In genomic region chrIV:3608547-3609222, ce11 we compare ENCODE assay signal across 5 worm cellular contexts.
TF ChIP-seq lines count a peak whose summit lies in the region.

No protein-coding gene starts in this region.

TF ChIP-seq in whole organism, L3 larva, 47 proteins besides CTCF, POLR2A, EP300 and RAD21:
- no peak for TF ChIP-seq snpc-4 (tag; optimal IDR thresholded peaks at IDR 0.05; lab: Kevin White, UChicago)
- TF ChIP-seq elt-2 (tag; optimal IDR thresholded peaks at IDR 0.05; lab: Kevin White, UChicago): peak; percentile 18

TF ChIP-seq in whole organism, L4 larva, 104 proteins besides CTCF, POLR2A, EP300 and RAD21:
- TF ChIP-seq mxl-3 (GFP tag; optimal IDR thresholded peaks at IDR 0.05; lab: Kevin White, UChicago): no peak
- no peak for TF ChIP-seq ZK337.2 (GFP tag; IDR thresholded peaks at IDR 0.05; lab: Robert Waterston, UW)
- 0 out of 2 replicates have a peak, but pooled peaks have one; percentile 24 for TF ChIP-seq lin-1 (GFP tag; IDR thresholded peaks at IDR 0.05; lab: Robert Waterston, UW)
- TF ChIP-seq unc-62 (GFP tag; optimal IDR thresholded peaks at IDR 0.05 in 1 of 2; lab: Kevin White, UChicago): peak in 1 of 2 experiments; percentile 14
- no peak for TF ChIP-seq unc-62 (tag; optimal IDR thresholded peaks at IDR 0.05; lab: Kevin White, UChicago)
- peak; percentile 43; the same call in 1 of the 2 replicates for TF ChIP-seq pha-4 (GFP tag; IDR thresholded peaks at IDR 0.05; lab: Robert Waterston, UW)
- TF ChIP-seq pha-4 (tag; optimal IDR thresholded peaks at IDR 0.05; lab: Kevin White, UChicago): no peak
- TF ChIP-seq ceh-28 (tag; optimal IDR thresholded peaks at IDR 0.05; lab: Kevin White, UChicago): no peak
- TF ChIP-seq lin-38 (GFP tag; IDR thresholded peaks at IDR 0.05; lab: Robert Waterston, UW): peak; percentile 59
- TF ChIP-seq set-16 (GFP tag; IDR thresholded peaks at IDR 0.05; lab: Robert Waterston, UW): no peak
- no peak for TF ChIP-seq Y105C5A.15 (GFP tag; IDR thresholded peaks at IDR 0.05; lab: Robert Waterston, UW)
- TF ChIP-seq dmd-8 (GFP tag; IDR thresholded peaks at IDR 0.05; lab: Robert Waterston, UW): 0 out of 2 replicates have a peak, but pooled peaks have one; percentile 18
- no peak for TF ChIP-seq arid-1 (GFP tag; conservative IDR thresholded peaks at IDR 0.05; lab: Robert Waterston, UW)
- no peak for TF ChIP-seq nhr-237 (tag; optimal IDR thresholded peaks at IDR 0.05; lab: Kevin White, UChicago)
- TF ChIP-seq unc-130 (GFP tag; optimal IDR thresholded peaks at IDR 0.05; lab: Kevin White, UChicago): no peak
- peak; percentile 52; the same call in 1 of the 2 replicates for TF ChIP-seq zfp-3 (GFP tag; conservative IDR thresholded peaks at IDR 0.05; lab: Robert Waterston, UW)
- no peak for TF ChIP-seq skn-1 (tag; optimal IDR thresholded peaks at IDR 0.05; lab: Kevin White, UChicago)
- peak; percentile 32 for TF ChIP-seq nhr-10 (tag; optimal IDR thresholded peaks at IDR 0.05; lab: Kevin White, UChicago)

TF ChIP-seq in whole organism, early embryonic, 17 proteins besides CTCF, POLR2A, EP300 and RAD21:
- TF ChIP-seq B0310.2 (tag; optimal IDR thresholded peaks at IDR 0.05; lab: Kevin White, UChicago): no peak
- peak; percentile 89 for TF ChIP-seq ceh-36 (tag; optimal IDR thresholded peaks at IDR 0.05; lab: Kevin White, UChicago)

TF ChIP-seq in whole organism, late embryonic, 69 proteins besides CTCF, POLR2A, EP300 and RAD21:
- TF ChIP-seq dve-1 (tag; optimal IDR thresholded peaks at IDR 0.05; lab: Kevin White, UChicago) (peak; percentile 97), fkh-6 (tag; optimal IDR thresholded peaks at IDR 0.05; lab: Kevin White, UChicago) (no peak)

TF ChIP-seq in whole organism, young adult, 124 proteins besides CTCF, POLR2A, EP300 and RAD21:
- TF ChIP-seq madf-10 (tag; optimal IDR thresholded peaks at IDR 0.05; lab: Kevin White, UChicago) (peak; percentile 1), let-526 (GFP tag; IDR thresholded peaks at IDR 0.05; lab: Robert Waterston, UW) (no peak), cebp-1 (GFP tag; IDR thresholded peaks at IDR 0.05; lab: Robert Waterston, UW) (no peak), cebp-1 (tag; optimal IDR thresholded peaks at IDR 0.05; lab: Kevin White, UChicago) (peak; percentile 12), Y53G8AR.9 (GFP tag; conservative IDR thresholded peaks at IDR 0.05; lab: Robert Waterston, UW) (peak; percentile 31; the same call in 1 of the 2 replicates), repo-1 (tag; optimal IDR thresholded peaks at IDR 0.05; lab: Kevin White, UChicago) (peak; percentile 68), ceh-79 (tag; optimal IDR thresholded peaks at IDR 0.05; lab: Kevin White, UChicago) (no peak), tlf-1 (GFP tag; optimal IDR thresholded peaks at IDR 0.05; lab: Kevin White, UChicago) (peak; percentile 44)
